Fruit fly (Drosophila melanogaster) S2 (cell line): ENCODE measurements around the gene ara.

ENCODE experiments used
- CG8478 ChIP-seq: fragments of >200 bp; optimal IDR thresholded peaks from 2 replicates; lab custom pipeline; 2018
- CTCF ChIP-seq, 2 experiments: fragments of >200 bp; optimal IDR thresholded peaks; 2 replicates each; lab custom pipeline; 2018

ara gene

dm6 chr3L:12580212-12580676 is at the start of gene ara:
ara (plus strand) TSS chr3L:12580672.
- TF ChIP-seq CG8478: no peak
- TF ChIP-seq CTCF (optimal IDR thresholded peaks at IDR 0.05; lab: Kevin White, UChicago): no peak

- no peak for TF ChIP-seq CTCF (optimal IDR thresholded peaks at IDR 0.05; lab: Kevin White, UChicago)
- TF ChIP-seq CG8478: no peak
Observed at dm6 chr3L:12532220-12532619, 48.3 kb upstream of the ara start.

dm6 chr3L:12533392-12534070 is 46.9 kb upstream of the ara start, which contains the start of the genes Tsf2 and CG34242:
Tsf2 (minus strand) TSS chr3L:12533724.
CG34242 (plus strand) TSS chr3L:12533996.
- TF ChIP-seq CG8478 (no peak), CTCF (optimal IDR thresholded peaks at IDR 0.05; lab: Kevin White, UChicago) (no peak)

DNA sequence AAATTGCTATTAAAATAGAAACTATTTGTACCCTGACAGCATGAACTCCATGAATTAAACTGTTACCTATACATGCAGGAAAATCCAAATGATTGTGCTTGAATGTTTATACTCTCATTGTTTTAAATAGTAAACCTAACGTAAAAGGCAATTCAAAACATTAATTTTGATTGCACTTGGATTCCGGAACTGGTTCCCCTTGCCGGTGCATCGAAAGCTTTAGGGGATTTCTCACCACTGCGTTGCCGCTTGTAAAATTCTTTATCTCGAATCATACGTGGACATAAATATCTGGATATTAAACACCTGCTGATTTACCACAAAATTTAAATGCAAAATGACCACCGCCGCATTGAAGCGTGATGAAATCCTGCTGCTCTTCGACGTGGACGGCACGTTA is 46.2 kb upstream of the ara start, which contains the start of gene Pmm2:
Gene Pmm2 (plus strand): TSS at position 273 of the 400 bp plus-strand sequence.
- TF ChIP-seq CTCF (optimal IDR thresholded peaks at IDR 0.05; lab: Kevin White, UChicago) (peak in 1 of 2 experiments; percentile 17), CG8478 (no peak)

DNA sequence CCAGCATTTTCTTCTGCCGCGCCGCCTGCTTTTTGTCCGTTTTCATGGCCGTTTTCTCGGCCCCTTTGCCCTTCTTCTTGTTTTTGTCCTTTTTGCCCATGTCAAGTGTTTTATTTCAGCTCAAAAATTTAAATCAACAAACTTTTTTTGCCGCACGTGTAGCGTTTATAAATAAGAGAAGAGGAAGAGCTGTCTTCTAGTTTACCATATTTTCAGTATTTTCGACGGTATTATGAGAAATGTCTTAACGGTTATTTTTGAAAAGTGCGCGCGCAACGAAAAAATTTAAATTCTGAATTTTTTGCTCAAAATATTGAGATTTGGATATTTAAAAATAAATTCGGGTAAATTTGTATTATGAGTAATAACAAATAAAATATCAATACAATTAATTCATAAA is 43.3 kb upstream of the ara start, which contains the start of gene CG4069:
Gene CG4069 (minus strand): TSS at position 193 of the 400 bp plus-strand sequence.
- TF ChIP-seq CTCF (optimal IDR thresholded peaks at IDR 0.05; lab: Kevin White, UChicago): no peak
- TF ChIP-seq CG8478: no peak

- TF ChIP-seq CG8478 (no peak), CTCF (optimal IDR thresholded peaks at IDR 0.05; lab: Kevin White, UChicago) (no peak)
Observed at dm6 chr3L:12549471-12549870, 31.0 kb upstream of the ara start.

DNA sequence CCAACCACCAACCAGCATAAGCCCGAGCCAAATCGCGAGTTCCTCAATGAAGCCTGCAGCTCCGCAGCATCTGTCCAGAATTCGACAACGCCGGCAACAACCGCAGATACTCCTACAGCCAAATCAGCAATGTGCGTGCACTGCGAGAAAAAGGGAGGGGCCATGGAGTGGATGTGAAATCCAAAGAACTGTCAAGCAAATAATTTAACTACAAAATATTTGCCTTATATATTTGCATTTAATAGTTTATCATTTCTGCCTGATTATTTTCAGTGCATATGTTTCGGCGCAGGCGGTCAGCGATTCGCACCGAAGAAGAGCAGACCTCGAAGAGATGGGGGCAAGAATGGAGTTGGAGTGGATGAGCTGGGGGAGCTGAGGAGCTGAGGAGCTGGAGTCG is 28.8 kb upstream of the ara start:
- TF ChIP-seq CG8478 (no peak), CTCF (optimal IDR thresholded peaks at IDR 0.05; lab: Kevin White, UChicago) (no peak)

- TF ChIP-seq CTCF (optimal IDR thresholded peaks at IDR 0.05; lab: Kevin White, UChicago) (no peak), CG8478 (no peak)
Observed at dm6 chr3L:12557736-12558135, 22.7 kb upstream of the ara start.

- TF ChIP-seq CG8478 (no peak), CTCF (optimal IDR thresholded peaks at IDR 0.05; lab: Kevin White, UChicago) (no peak)
Observed at dm6 chr3L:12559273-12559672, 21.2 kb upstream of the ara start.

dm6 chr3L:12564284-12564683 is 16.2 kb upstream of the ara start:
- TF ChIP-seq CG8478 (no peak), CTCF (optimal IDR thresholded peaks at IDR 0.05; lab: Kevin White, UChicago) (no peak)

DNA sequence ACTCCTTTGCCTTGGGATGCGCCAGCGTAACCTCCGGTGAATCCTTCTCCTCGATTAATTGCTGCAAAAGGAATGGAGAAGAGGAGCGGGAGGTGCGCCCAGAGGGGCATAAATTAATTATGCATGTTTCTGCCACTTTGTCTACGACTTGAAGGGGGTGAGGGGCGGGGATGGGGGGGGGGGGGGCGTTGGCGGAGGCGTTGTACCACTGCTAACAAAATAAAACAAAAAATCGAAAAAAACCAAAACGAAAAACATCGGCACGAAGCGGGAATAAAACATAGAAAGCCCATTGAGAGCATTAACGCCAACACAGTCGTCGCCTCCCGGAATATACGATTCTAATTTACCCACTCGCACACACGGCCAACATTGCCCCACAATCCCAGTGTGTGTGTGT is 15.5 kb upstream of the ara start:
- TF ChIP-seq CTCF (optimal IDR thresholded peaks at IDR 0.05; lab: Kevin White, UChicago) (no peak), CG8478 (no peak)

dm6 chr3L:12565422-12565821 is 15.1 kb upstream of the ara start:
- TF ChIP-seq CTCF (optimal IDR thresholded peaks at IDR 0.05; lab: Kevin White, UChicago) (no peak), CG8478 (no peak)

- TF ChIP-seq CTCF (optimal IDR thresholded peaks at IDR 0.05; lab: Kevin White, UChicago) (no peak), CG8478 (no peak)
Observed at dm6 chr3L:12566065-12566730, 14.3 kb upstream of the ara start.

dm6 chr3L:12572366-12572765 is 8.1 kb upstream of the ara start, which contains the start of gene sowah:
sowah (minus strand) TSS chr3L:12572542.
- TF ChIP-seq CTCF (optimal IDR thresholded peaks at IDR 0.05; lab: Kevin White, UChicago): peak in 1 of 2 experiments; percentile 39
- no peak for TF ChIP-seq CG8478

DNA sequence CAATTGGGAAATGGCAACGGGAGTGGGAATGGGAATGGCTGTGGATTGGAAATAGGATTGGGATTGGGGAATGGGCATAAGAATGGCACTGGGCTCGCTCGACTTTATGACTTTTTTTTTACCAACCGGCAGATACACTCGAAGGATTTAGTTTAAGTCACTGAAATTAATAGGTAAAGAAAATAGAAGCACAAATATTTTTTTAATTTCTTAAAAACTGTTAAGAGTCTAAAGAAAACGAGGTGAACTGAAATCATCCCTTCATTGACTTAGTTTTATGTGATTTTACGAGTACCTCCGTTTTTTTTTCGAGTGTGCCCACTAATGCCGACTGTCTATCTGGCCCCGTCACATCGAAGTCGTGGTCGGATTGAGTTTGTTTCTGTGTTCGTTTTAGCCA is 5.6 kb upstream of the ara start:
- TF ChIP-seq CTCF (optimal IDR thresholded peaks at IDR 0.05; lab: Kevin White, UChicago) (no peak), CG8478 (no peak)

DNA sequence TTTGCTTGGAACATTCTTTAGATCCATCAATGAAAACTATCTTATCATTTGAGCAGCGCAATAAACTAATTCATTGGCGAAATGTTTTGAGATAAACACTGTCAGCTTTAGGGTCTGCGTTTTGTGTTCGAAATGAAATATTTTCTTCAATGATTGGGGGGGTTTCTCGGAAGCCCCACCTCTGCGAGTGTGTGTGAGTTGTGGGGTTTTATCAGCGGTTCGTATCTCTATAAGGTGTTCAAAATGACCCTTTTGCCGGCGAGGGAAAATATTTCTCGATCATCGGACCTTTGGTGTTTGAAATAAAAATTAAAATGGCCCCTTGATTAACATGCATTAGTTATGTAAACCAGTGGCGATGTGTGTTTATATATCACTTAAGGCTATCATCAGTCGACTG is 4.5 kb downstream of the ara start:
- no peak for TF ChIP-seq CG8478
- no peak for TF ChIP-seq CTCF (optimal IDR thresholded peaks at IDR 0.05; lab: Kevin White, UChicago)
